Worm (Caenorhabditis elegans) whole organism, late embryonic: Measurements from ENCODE around the gene rps-25.

Source experiments
- che-1 ChIP-seq: sonication (generic microtip); optimal IDR thresholded peaks from 2 replicates; lab custom pipeline; 2016; ENCODE audit warnings: mild to moderate bottlenecking, missing genetic modification characterization, missing compliant biosample characterization
- lin-11 ChIP-seq: fragments of 200-800 bp; sonication (Bioruptor generic); optimal IDR thresholded peaks from 2 replicates; lab custom pipeline; 2018; ENCODE audit warnings: mild to moderate bottlenecking, missing genetic modification characterization, missing compliant biosample characterization
- ref-2 ChIP-seq: sonication (generic microtip); optimal IDR thresholded peaks from 2 replicates; lab custom pipeline; 2016; ENCODE audit warnings: missing genetic modification characterization, missing compliant biosample characterization

DNA sequence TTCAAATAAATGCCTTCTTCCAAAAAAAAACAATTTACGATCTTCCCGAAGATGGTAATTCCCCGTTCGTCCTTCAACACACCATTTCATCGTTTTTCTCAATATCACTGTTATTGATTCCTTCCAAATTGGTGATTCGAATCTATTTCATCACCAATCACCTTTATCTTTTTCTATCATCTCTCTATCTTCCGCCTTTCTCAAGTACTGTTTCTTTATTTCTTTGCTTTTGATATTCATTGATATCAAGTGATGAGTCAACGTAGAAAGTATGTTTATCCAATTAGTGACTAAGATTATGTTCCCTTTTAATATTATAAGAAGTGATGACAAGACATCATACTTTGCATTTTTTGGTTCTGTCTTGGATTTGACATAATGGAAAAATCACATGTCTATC lies 23.2 kb downstream of the rps-25 start:
- no peak for TF ChIP-seq che-1 (tag; lab: Kevin White, UChicago)
- TF ChIP-seq ref-2 (tag; lab: Kevin White, UChicago) = no peak
- TF ChIP-seq lin-11 (tag; lab: Kevin White, UChicago) = no peak
